Fruit fly (Drosophila melanogaster): ENCODE measurements around the gene CG15599.
A peak's percentile ranks its signal among the peaks of the same experiment; 100 is the strongest.

The CG15599 gene

dm6 chrX:15671026-15671563 lies 17.6 kb downstream of the CG15599 start, which contains the start of gene CG15646 (continued):
- TF ChIP-seq CG15601 (tag; optimal IDR thresholded peaks at IDR 0.05): peak; percentile 100
- peak; percentile 53 for TF ChIP-seq CG9437 (GFP tag; optimal IDR thresholded peaks at IDR 0.05)
- peak; percentile 22 for TF ChIP-seq run (tag; optimal IDR thresholded peaks at IDR 0.05)
- TF ChIP-seq CG34224 (GFP tag; IDR thresholded peaks at IDR 0.05; ENCODE audit: partially characterized antibody): no peak
- TF ChIP-seq CG12155 (GFP tag; optimal IDR thresholded peaks at IDR 0.05): peak; percentile 24
- no peak for TF ChIP-seq Sry-δ (GFP tag; optimal IDR thresholded peaks at IDR 0.05)
- no peak for TF ChIP-seq YL-1 (GFP tag; optimal IDR thresholded peaks at IDR 0.05)
- no peak for TF ChIP-seq CG1024 (GFP tag; IDR thresholded peaks at IDR 0.05)
- TF ChIP-seq ase (GFP tag; IDR thresholded peaks at IDR 0.05): peak; percentile 37; the same call in 1 of the 3 replicates
- no peak for TF ChIP-seq BEAF-32 (GFP tag; optimal IDR thresholded peaks at IDR 0.05)
- TF ChIP-seq CG4707 (GFP tag; optimal IDR thresholded peaks at IDR 0.05): no peak
- TF ChIP-seq CG17802 (tag; optimal IDR thresholded peaks at IDR 0.05): no peak
- peak; percentile 93 for TF ChIP-seq CG17361 (GFP tag; IDR thresholded peaks at IDR 0.05)
- peak; percentile 82 for TF ChIP-seq CG2202 (tag; optimal IDR thresholded peaks at IDR 0.05)
- TF ChIP-seq CG14965 (GFP tag; optimal IDR thresholded peaks at IDR 0.05; ENCODE audit: borderline replicate concordance): no peak
- peak; percentile 8 for TF ChIP-seq CG13296 (GFP tag; optimal IDR thresholded peaks at IDR 0.05)
- no peak for TF ChIP-seq jumu (GFP tag; optimal IDR thresholded peaks at IDR 0.05)
- peak; percentile 85 for TF ChIP-seq CoRest (tag; optimal IDR thresholded peaks at IDR 0.05)
- TF ChIP-seq Lpt (GFP tag; optimal IDR thresholded peaks at IDR 0.05): no peak
- TF ChIP-seq Rx (GFP tag; IDR thresholded peaks at IDR 0.05): no peak
- peak; percentile 26 for TF ChIP-seq BtbVII (GFP tag; optimal IDR thresholded peaks at IDR 0.05)
- TF ChIP-seq ab (GFP tag; optimal IDR thresholded peaks at IDR 0.05): no peak
- no peak for TF ChIP-seq sima (GFP tag; optimal IDR thresholded peaks at IDR 0.05)
- 0 out of 2 replicates have a peak, but pooled peaks have one; percentile 5 for TF ChIP-seq esg (GFP tag; conservative IDR thresholded peaks at IDR 0.05)
- 0 out of 2 replicates have a peak, but pooled peaks have one; percentile 6 for TF ChIP-seq NFAT (GFP tag; IDR thresholded peaks at IDR 0.05)
- no peak for TF ChIP-seq Dll (GFP tag; IDR thresholded peaks at IDR 0.05; ENCODE audit: partially characterized antibody)
- no peak for TF ChIP-seq amos (GFP tag; IDR thresholded peaks at IDR 0.05; ENCODE audit: partially characterized antibody)
- TF ChIP-seq ash1 (GFP tag; optimal IDR thresholded peaks at IDR 0.05): no peak
- TF ChIP-seq Scr (GFP tag; IDR thresholded peaks at IDR 0.05; ENCODE audit: partially characterized antibody): no peak
- no peak for TF ChIP-seq Eip74EF (GFP tag; optimal IDR thresholded peaks at IDR 0.05)
- peak; percentile 95 for TF ChIP-seq CG10979 (tag; optimal IDR thresholded peaks at IDR 0.05)
- peak; percentile 63; the same call in 2 of the 3 replicates for TF ChIP-seq dysf (GFP tag; IDR thresholded peaks at IDR 0.05)
- TF ChIP-seq Hmx (GFP tag; optimal IDR thresholded peaks at IDR 0.05): no peak
- TF ChIP-seq Nf-YB (GFP tag; optimal IDR thresholded peaks at IDR 0.05): peak; percentile 70
- no peak for TF ChIP-seq ttk (GFP tag; IDR thresholded peaks at IDR 0.05)
- TF ChIP-seq CG4424 (GFP tag; optimal IDR thresholded peaks at IDR 0.05): peak; percentile 78
- TF ChIP-seq sens (GFP tag): peak; percentile 93
- no peak for TF ChIP-seq CG10321 (GFP tag; IDR thresholded peaks at IDR 0.05)
- TF ChIP-seq ind (GFP tag; optimal IDR thresholded peaks at IDR 0.05): peak; percentile 32
- TF ChIP-seq dan (GFP tag; IDR thresholded peaks at IDR 0.05): peak; percentile 54; the same call in 1 of the 2 replicates
- TF ChIP-seq HmgZ (tag; optimal IDR thresholded peaks at IDR 0.05): no peak
- no peak for TF ChIP-seq CG2889 (GFP tag; IDR thresholded peaks at IDR 0.05)
- TF ChIP-seq CG1647 (GFP tag; optimal IDR thresholded peaks at IDR 0.05): no peak
- peak; percentile 45 for TF ChIP-seq oc (tag; optimal IDR thresholded peaks at IDR 0.05)
- TF ChIP-seq CHES-1-like (GFP tag; optimal IDR thresholded peaks at IDR 0.05): no peak
- TF ChIP-seq CG8478 (optimal IDR thresholded peaks at IDR 0.05): no peak
- TF ChIP-seq CG42726 (GFP tag; IDR thresholded peaks at IDR 0.05; ENCODE audit: partially characterized antibody): no peak
- peak; percentile 17; the same call in 1 of the 2 replicates for TF ChIP-seq sob (GFP tag; IDR thresholded peaks at IDR 0.05)
- no peak for TF ChIP-seq corto (GFP tag; optimal IDR thresholded peaks at IDR 0.05)
- peak; percentile 46 for TF ChIP-seq Six4 (GFP tag; optimal IDR thresholded peaks at IDR 0.05)

Measured in whole organism, embryonic.